Worm (Caenorhabditis elegans): ENCODE data around the gene F41B5.1.

The F41B5.1 gene

ce11 chrV:2244751-2245150 is 10.6 kb upstream of the F41B5.1 start, which contains the start of gene cyp-33C5 (continued):
- TF ChIP-seq sox-4 (tag; optimal IDR thresholded peaks at IDR 0.05) = no peak
- TF ChIP-seq rnt-1 (tag; optimal IDR thresholded peaks at IDR 0.05) = peak; percentile 12
- no peak for TF ChIP-seq snpc-4 (tag; optimal IDR thresholded peaks at IDR 0.05)
- TF ChIP-seq fkh-10 (GFP tag; optimal IDR thresholded peaks at IDR 0.05) = no peak
- no peak for TF ChIP-seq egl-27 (tag; optimal IDR thresholded peaks at IDR 0.05)
- peak in 1 of 3 experiments; percentile 17 for TF ChIP-seq ceh-82 (tag; optimal IDR thresholded peaks at IDR 0.05)
- TF ChIP-seq nhr-71 (tag; optimal IDR thresholded peaks at IDR 0.05) = no peak
- no peak for TF ChIP-seq nhr-28 (tag; optimal IDR thresholded peaks at IDR 0.05)
- no peak for TF ChIP-seq ceh-88 (GFP tag; IDR thresholded peaks at IDR 0.05)

ce11 chrV:2249310-2249709 is 6.0 kb upstream of the F41B5.1 start, which contains the start of gene cyp-33C6:
TSS of gene cyp-33C6 (minus strand) at chrV:2249410.
- TF ChIP-seq dpl-1 (GFP tag; optimal IDR thresholded peaks at IDR 0.05) = no peak
- no peak for TF ChIP-seq efl-3 (GFP tag; optimal IDR thresholded peaks at IDR 0.05)
- no peak for TF ChIP-seq ceh-88 (GFP tag; IDR thresholded peaks at IDR 0.05)
- no peak for TF ChIP-seq ceh-82 (tag; optimal IDR thresholded peaks at IDR 0.05)
- TF ChIP-seq ets-5 (GFP tag; IDR thresholded peaks at IDR 0.05) = no peak
- no peak for TF ChIP-seq mab-9 (GFP tag; IDR thresholded peaks at IDR 0.05)
- no peak for TF ChIP-seq pqm-1 (tag; optimal IDR thresholded peaks at IDR 0.05)
- no peak for TF ChIP-seq elt-3 (tag; optimal IDR thresholded peaks at IDR 0.05)
- no peak for TF ChIP-seq tlp-1 (tag; optimal IDR thresholded peaks at IDR 0.05)
- TF ChIP-seq zip-4 (GFP tag; optimal IDR thresholded peaks at IDR 0.05) = no peak
- TF ChIP-seq zag-1 (tag; optimal IDR thresholded peaks at IDR 0.05) = no peak
- TF ChIP-seq ztf-4 (tag; optimal IDR thresholded peaks at IDR 0.05) = no peak
- no peak for TF ChIP-seq unc-30 (tag; optimal IDR thresholded peaks at IDR 0.05)
- no peak for TF ChIP-seq nhr-19 (GFP tag; conservative IDR thresholded peaks at IDR 0.05)
- no peak for TF ChIP-seq unc-62 (GFP tag; optimal IDR thresholded peaks at IDR 0.05)
- no peak for TF ChIP-seq unc-130 (tag; optimal IDR thresholded peaks at IDR 0.05)
- TF ChIP-seq hlh-17 (GFP tag; optimal IDR thresholded peaks at IDR 0.05; ENCODE audit: borderline replicate concordance) = no peak
- no peak for TF ChIP-seq unc-98 (GFP tag; IDR thresholded peaks at IDR 0.05)

- TF ChIP-seq nhr-20 (tag; optimal IDR thresholded peaks at IDR 0.05) (peak; percentile 89), unc-62 (GFP tag; optimal IDR thresholded peaks at IDR 0.05) (no peak), unc-130 (tag; optimal IDR thresholded peaks at IDR 0.05) (no peak), nhr-237 (tag; optimal IDR thresholded peaks at IDR 0.05) (no peak), lin-14 (GFP tag; optimal IDR thresholded peaks at IDR 0.05) (peak; percentile 88), fkh-8 (tag; optimal IDR thresholded peaks at IDR 0.05) (peak; percentile 2), mep-1 (tag; optimal IDR thresholded peaks at IDR 0.05) (peak; percentile 19), snu-23 (GFP tag; optimal IDR thresholded peaks at IDR 0.05) (peak; percentile 33), tbx-2 (tag; optimal IDR thresholded peaks at IDR 0.05) (peak; percentile 14), skn-1 (tag; optimal IDR thresholded peaks at IDR 0.05) (peak; percentile 81), dpl-1 (GFP tag; optimal IDR thresholded peaks at IDR 0.05) (peak in 2 of 3 experiments; percentile 11 to 33), lin-35 (GFP tag; optimal IDR thresholded peaks at IDR 0.05) (peak in 1 of 2 experiments; percentile 75), elt-3 (tag; optimal IDR thresholded peaks at IDR 0.05) (peak in 1 of 6 experiments; percentile 37), unc-98 (GFP tag; IDR thresholded peaks at IDR 0.05) (no peak), elt-2 (tag; optimal IDR thresholded peaks at IDR 0.05) (peak; percentile 75), nhr-85 (tag) (no peak), mdl-1 (tag; optimal IDR thresholded peaks at IDR 0.05) (peak in 1 of 2 experiments; percentile 50), blmp-1 (tag; optimal IDR thresholded peaks at IDR 0.05) (peak; percentile 20), pqm-1 (tag; optimal IDR thresholded peaks at IDR 0.05) (no peak), lsy-2 (tag; optimal IDR thresholded peaks at IDR 0.05) (peak; percentile 19 to 23), isw-1 (GFP tag; IDR thresholded peaks at IDR 0.05) (no peak), nhr-90 (tag; optimal IDR thresholded peaks at IDR 0.05; ENCODE audit: poor library complexity) (peak; percentile 36), tlp-1 (tag; optimal IDR thresholded peaks at IDR 0.05) (no peak), nhr-71 (tag; optimal IDR thresholded peaks at IDR 0.05) (peak; percentile 59), pag-3 (tag; optimal IDR thresholded peaks at IDR 0.05; ENCODE audit: borderline replicate concordance, insufficient read depth) (no peak), C34B4.2 (tag; optimal IDR thresholded peaks at IDR 0.05) (no peak), jun-1 (tag; optimal IDR thresholded peaks at IDR 0.05) (peak; percentile 46), C16A3.4 (tag; optimal IDR thresholded peaks at IDR 0.05) (peak; percentile 25), ceh-82 (tag; optimal IDR thresholded peaks at IDR 0.05) (peak in 1 of 3 experiments; percentile 26), efl-1 (optimal IDR thresholded peaks at IDR 0.05) (peak in 1 of 2 experiments; percentile 29), efl-1 (GFP tag; optimal IDR thresholded peaks at IDR 0.05 in 1 of 2) (peak in 1 of 2 experiments; percentile 52)
Observed at ce11 chrV:2250126-2250590, 5.2 kb upstream of the F41B5.1 start, which contains the start of gene cyp-33C7. TSS of gene cyp-33C7 (plus strand) at chrV:2250540.
